Fruit fly (Drosophila melanogaster): ENCODE results near the gene Mettl3.

The Mettl3 gene

DNA sequence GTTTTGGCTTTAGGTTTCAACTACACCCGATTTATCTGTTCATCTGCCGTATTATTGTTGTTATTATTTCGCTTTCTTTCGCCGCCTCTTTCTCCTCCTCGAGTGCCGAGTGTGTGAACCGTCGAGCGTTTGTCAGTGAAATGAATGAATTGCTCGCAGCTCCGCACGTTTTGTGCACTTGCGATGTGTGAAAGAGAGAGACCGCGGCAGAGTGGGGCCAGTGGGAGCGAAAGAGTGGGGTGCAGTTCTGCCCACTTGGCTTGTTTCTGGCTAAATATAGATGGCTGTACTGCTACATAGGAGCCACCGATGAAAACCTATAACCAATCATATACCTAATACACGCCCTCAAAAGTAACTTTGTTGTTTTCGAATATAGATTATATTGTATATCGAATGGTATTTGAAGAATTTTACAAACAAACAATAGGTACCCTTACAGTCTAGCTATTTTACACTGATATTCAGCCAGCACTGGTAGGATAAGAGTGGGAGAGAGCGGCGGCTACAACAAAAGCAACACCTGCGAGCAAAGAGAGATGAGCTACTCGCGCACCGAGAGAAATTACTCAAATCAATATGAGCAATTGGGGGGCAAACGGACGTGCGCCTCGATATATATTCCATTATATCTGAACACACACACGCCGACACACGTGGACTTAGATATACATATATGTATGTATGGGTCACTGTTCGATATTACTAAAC, 25.4 kb upstream of the Mettl3 start (continued):
- TF ChIP-seq grau (tag; optimal IDR thresholded peaks at IDR 0.05) = peak; percentile 10
- no peak for TF ChIP-seq yki (optimal IDR thresholded peaks at IDR 0.05)
- TF ChIP-seq sima (GFP tag; optimal IDR thresholded peaks at IDR 0.05) = no peak
- TF ChIP-seq bbx (GFP tag; IDR thresholded peaks at IDR 0.05; ENCODE audit: partially characterized antibody) = no peak
- no peak for TF ChIP-seq CG11093 (GFP tag; IDR thresholded peaks at IDR 0.05)
- no peak for TF ChIP-seq CG31224 (GFP tag; IDR thresholded peaks at IDR 0.05)
- peak; percentile 28 for TF ChIP-seq CoRest (tag; optimal IDR thresholded peaks at IDR 0.05)
- TF ChIP-seq pzg (GFP tag; optimal IDR thresholded peaks at IDR 0.05) = no peak
- no peak for TF ChIP-seq CG13287 (GFP tag; IDR thresholded peaks at IDR 0.05; ENCODE audit: partially characterized antibody)
- no peak for TF ChIP-seq ase (GFP tag; IDR thresholded peaks at IDR 0.05)
- peak; percentile 3 for TF ChIP-seq gcm (GFP tag; optimal IDR thresholded peaks at IDR 0.05)
- TF ChIP-seq cas (GFP tag; IDR thresholded peaks at IDR 0.05) = no peak
- no peak for TF ChIP-seq pho (GFP tag; optimal IDR thresholded peaks at IDR 0.05)
- no peak for TF ChIP-seq Atf3 (GFP tag; optimal IDR thresholded peaks at IDR 0.05)
- peak; percentile 32 for TF ChIP-seq gem (tag; optimal IDR thresholded peaks at IDR 0.05)
- no peak for TF ChIP-seq CG8290 (GFP tag; optimal IDR thresholded peaks at IDR 0.05)
- peak in 1 of 2 experiments; percentile 0 for TF ChIP-seq CG8290 (tag; optimal IDR thresholded peaks at IDR 0.05)
- no peak for TF ChIP-seq CG9932 (GFP tag; IDR thresholded peaks at IDR 0.05)
- TF ChIP-seq CG10565 (GFP tag; optimal IDR thresholded peaks at IDR 0.05) = no peak
- no peak for TF ChIP-seq repo (GFP tag; optimal IDR thresholded peaks at IDR 0.05)
- TF ChIP-seq crc (GFP tag; optimal IDR thresholded peaks at IDR 0.05) = no peak
- TF ChIP-seq CG2889 (GFP tag; IDR thresholded peaks at IDR 0.05) = no peak
- no peak for TF ChIP-seq CG5180 (GFP tag; optimal IDR thresholded peaks at IDR 0.05)
- TF ChIP-seq CG2875 (GFP tag; optimal IDR thresholded peaks at IDR 0.05) = no peak
- peak; percentile 53 for TF ChIP-seq grn (GFP tag; optimal IDR thresholded peaks at IDR 0.05)
- TF ChIP-seq CG32532 (GFP tag; IDR thresholded peaks at IDR 0.05) = no peak
- TF ChIP-seq Camta (GFP tag; optimal IDR thresholded peaks at IDR 0.05) = no peak
- no peak for TF ChIP-seq Usf (GFP tag; optimal IDR thresholded peaks at IDR 0.05)
- TF ChIP-seq Kr (GFP tag; optimal IDR thresholded peaks at IDR 0.05) = no peak
- no peak for TF ChIP-seq CG9817 (tag; optimal IDR thresholded peaks at IDR 0.05)
- TF ChIP-seq CG43689 (GFP tag; IDR thresholded peaks at IDR 0.05) = no peak
- no peak for TF ChIP-seq unc-4 (GFP tag; IDR thresholded peaks at IDR 0.05; ENCODE audit: partially characterized antibody)
- TF ChIP-seq CG10431 (GFP tag; optimal IDR thresholded peaks at IDR 0.05) = no peak
- TF ChIP-seq kah (GFP tag; optimal IDR thresholded peaks at IDR 0.05) = no peak
- TF ChIP-seq CG6254 (GFP tag; optimal IDR thresholded peaks at IDR 0.05) = no peak
- no peak for TF ChIP-seq CG8944 (GFP tag; optimal IDR thresholded peaks at IDR 0.05)
- no peak for TF ChIP-seq CG3407 (GFP tag; optimal IDR thresholded peaks at IDR 0.05)
- no peak for TF ChIP-seq CG9437 (GFP tag; optimal IDR thresholded peaks at IDR 0.05)
- no peak for TF ChIP-seq CG6654 (GFP tag; optimal IDR thresholded peaks at IDR 0.05)
- no peak for TF ChIP-seq tna (GFP tag; IDR thresholded peaks at IDR 0.05; ENCODE audit: partially characterized antibody)
- TF ChIP-seq fd96Cb (tag; optimal IDR thresholded peaks at IDR 0.05) = no peak
- no peak for TF ChIP-seq B-H2 (GFP tag; optimal IDR thresholded peaks at IDR 0.05)
- no peak for TF ChIP-seq gt (GFP tag; IDR thresholded peaks at IDR 0.05)
- no peak for TF ChIP-seq CG10274 (GFP tag; optimal IDR thresholded peaks at IDR 0.05)
- TF ChIP-seq CG1603 (tag; optimal IDR thresholded peaks at IDR 0.05) = peak; percentile 5
- no peak for TF ChIP-seq Poxn (GFP tag; IDR thresholded peaks at IDR 0.05)
- no peak for TF ChIP-seq BEAF-32 (GFP tag; optimal IDR thresholded peaks at IDR 0.05)
- no peak for TF ChIP-seq zfh1 (GFP tag; IDR thresholded peaks at IDR 0.05)
- no peak for TF ChIP-seq Max (GFP tag; optimal IDR thresholded peaks at IDR 0.05)
- no peak for TF ChIP-seq nerfin-2 (GFP tag; IDR thresholded peaks at IDR 0.05; ENCODE audit: partially characterized antibody)
- TF ChIP-seq bowl (GFP tag; IDR thresholded peaks at IDR 0.05) = no peak

Data from whole organism, embryonic.